Worm (Caenorhabditis elegans) whole organism, late embryonic: Measurements from ENCODE around the gene lite-1.

Source experiments
- ceh-24 ChIP-seq: sonication (generic microtip); optimal IDR thresholded peaks from 2 replicates; lab custom pipeline; 2016; ENCODE audit warnings: mild to moderate bottlenecking, missing genetic modification characterization, missing compliant biosample characterization
- ceh-31 ChIP-seq: sonication (generic microtip); optimal IDR thresholded peaks from 2 replicates; lab custom pipeline; 2016; ENCODE audit warnings: missing genetic modification characterization, missing compliant biosample characterization
- dmd-4 ChIP-seq: sonication (generic microtip); optimal IDR thresholded peaks from 2 replicates; lab custom pipeline; 2016; ENCODE audit warnings: borderline replicate concordance, missing genetic modification characterization, missing compliant biosample characterization
- mec-3 ChIP-seq: sonication (generic microtip); optimal IDR thresholded peaks from 2 replicates; lab custom pipeline; 2016; ENCODE audit warnings: borderline replicate concordance, missing genetic modification characterization, missing compliant biosample characterization
- odd-2 ChIP-seq: sonication (generic microtip); optimal IDR thresholded peaks from 2 replicates; lab custom pipeline; 2017; ENCODE audit warnings: antibody characterized with exemption, mild to moderate bottlenecking, missing genetic modification characterization, missing compliant biosample characterization
- pha-4 ChIP-seq: fragments of 150-350 bp; optimal IDR thresholded peaks from 2 replicates; lab custom pipeline; 2018; ENCODE audit warnings: missing biosample characterization, missing genetic modification reagents, missing genetic modification characterization
- unc-86 ChIP-seq: sonication (generic microtip); optimal IDR thresholded peaks from 2 replicates; lab custom pipeline; 2016; ENCODE audit warnings: missing genetic modification characterization, missing compliant biosample characterization

ce11 chrX:6277252-6277651 lies 46.7 kb upstream of the lite-1 start:
- TF ChIP-seq unc-86 (no peak), mec-3 (no peak), ceh-31 (tag; lab: Kevin White, UChicago) (no peak), odd-2 (tag; lab: Kevin White, UChicago) (no peak), ceh-24 (no peak), pha-4 (no peak), dmd-4 (no peak)
